Fruit fly (Drosophila melanogaster): ENCODE results near the gene CG13738.
A peak's percentile ranks its signal among the peaks of the same experiment; 100 is the strongest.

Gene CG13738

dm6 chr3L:14003297-14004040 is 30.2 kb upstream of the CG13738 start (continued):
- TF ChIP-seq Met (GFP tag; optimal IDR thresholded peaks at IDR 0.05): no peak
- no peak for TF ChIP-seq CG11294 (GFP tag; IDR thresholded peaks at IDR 0.05)
- TF ChIP-seq CG31627 (GFP tag; optimal IDR thresholded peaks at IDR 0.05): no peak
- TF ChIP-seq CG3919 (GFP tag; optimal IDR thresholded peaks at IDR 0.05): no peak
- TF ChIP-seq Sox102F (GFP tag; optimal IDR thresholded peaks at IDR 0.05): no peak
- TF ChIP-seq Ets96B (tag; optimal IDR thresholded peaks at IDR 0.05): peak; percentile 31
- no peak for TF ChIP-seq CG6854 (GFP tag; optimal IDR thresholded peaks at IDR 0.05)
- no peak for TF ChIP-seq Eip93F (GFP tag; optimal IDR thresholded peaks at IDR 0.05)
- no peak for TF ChIP-seq Hr38 (GFP tag; optimal IDR thresholded peaks at IDR 0.05)
- peak; percentile 41 for TF ChIP-seq Eip75B (GFP tag; optimal IDR thresholded peaks at IDR 0.05)
- no peak for TF ChIP-seq CG6792 (GFP tag; optimal IDR thresholded peaks at IDR 0.05)
- TF ChIP-seq CG6276 (GFP tag; optimal IDR thresholded peaks at IDR 0.05): no peak
- no peak for TF ChIP-seq CG8119 (GFP tag; IDR thresholded peaks at IDR 0.05)
- no peak for TF ChIP-seq Hr4 (GFP tag; optimal IDR thresholded peaks at IDR 0.05)
- peak; percentile 63; the same call in 2 of the 3 replicates for TF ChIP-seq eg (GFP tag; IDR thresholded peaks at IDR 0.05)
- peak; percentile 22 for TF ChIP-seq CG3032 (tag; optimal IDR thresholded peaks at IDR 0.05)
- peak; percentile 36 for TF ChIP-seq CG6808 (GFP tag; optimal IDR thresholded peaks at IDR 0.05)
- TF ChIP-seq CG15336 (GFP tag; IDR thresholded peaks at IDR 0.05): no peak; the same call in 1 of the 2 replicates
- peak in 1 of 2 experiments; percentile 55 for TF ChIP-seq ss (GFP tag; optimal IDR thresholded peaks at IDR 0.05)
- TF ChIP-seq achi (GFP tag; optimal IDR thresholded peaks at IDR 0.05): no peak

dm6 chr3L:14002524-14003135 is 29.4 kb upstream of the CG13738 start:
- no peak for TF ChIP-seq CG16779 (tag; optimal IDR thresholded peaks at IDR 0.05)
- TF ChIP-seq fd59A (GFP tag; optimal IDR thresholded peaks at IDR 0.05): no peak
- no peak for TF ChIP-seq CG8632 (GFP tag; optimal IDR thresholded peaks at IDR 0.05)
- TF ChIP-seq lz (GFP tag; optimal IDR thresholded peaks at IDR 0.05): no peak
- TF ChIP-seq vri (GFP tag; optimal IDR thresholded peaks at IDR 0.05): peak; percentile 41
- TF ChIP-seq Ets96B (tag; optimal IDR thresholded peaks at IDR 0.05): no peak
- no peak for TF ChIP-seq CG32006 (GFP tag; optimal IDR thresholded peaks at IDR 0.05)
- TF ChIP-seq CG3919 (GFP tag; optimal IDR thresholded peaks at IDR 0.05): peak; percentile 5
- TF ChIP-seq CG8119 (GFP tag; IDR thresholded peaks at IDR 0.05): no peak
- no peak for TF ChIP-seq CG4318 (GFP tag; optimal IDR thresholded peaks at IDR 0.05)
- TF ChIP-seq CG10631 (GFP tag; optimal IDR thresholded peaks at IDR 0.05): no peak
- TF ChIP-seq CG6163 (GFP tag; IDR thresholded peaks at IDR 0.05): peak; percentile 98
- TF ChIP-seq spab (GFP tag; optimal IDR thresholded peaks at IDR 0.05): no peak
- TF ChIP-seq Hr38 (GFP tag; optimal IDR thresholded peaks at IDR 0.05): no peak
- no peak for TF ChIP-seq fd85E (GFP tag; optimal IDR thresholded peaks at IDR 0.05)
- TF ChIP-seq Eip75B (GFP tag; optimal IDR thresholded peaks at IDR 0.05): no peak
- no peak for TF ChIP-seq OdsH (GFP tag; optimal IDR thresholded peaks at IDR 0.05)
- no peak for TF ChIP-seq Blimp-1 (GFP tag; optimal IDR thresholded peaks at IDR 0.05)
- no peak for TF ChIP-seq pdm3 (GFP tag; optimal IDR thresholded peaks at IDR 0.05)
- no peak for TF ChIP-seq CG6854 (GFP tag; optimal IDR thresholded peaks at IDR 0.05)
- no peak for TF ChIP-seq esn (GFP tag; optimal IDR thresholded peaks at IDR 0.05)
- no peak for TF ChIP-seq CG34406 (GFP tag; optimal IDR thresholded peaks at IDR 0.05)
- no peak for TF ChIP-seq CG8319 (GFP tag; optimal IDR thresholded peaks at IDR 0.05)
- TF ChIP-seq CG6792 (GFP tag; optimal IDR thresholded peaks at IDR 0.05): no peak
- no peak for TF ChIP-seq CG3032 (tag; optimal IDR thresholded peaks at IDR 0.05)
- TF ChIP-seq CG6808 (GFP tag; optimal IDR thresholded peaks at IDR 0.05): no peak
- TF ChIP-seq Eip78C (GFP tag): peak; percentile 26
- peak; percentile 28 for TF ChIP-seq Sox14 (GFP tag; optimal IDR thresholded peaks at IDR 0.05)
- no peak for TF ChIP-seq Hr39 (GFP tag; optimal IDR thresholded peaks at IDR 0.05)
- peak; percentile 4 to 22 for TF ChIP-seq ss (GFP tag; optimal IDR thresholded peaks at IDR 0.05)
- no peak for TF ChIP-seq CG7368 (GFP tag; optimal IDR thresholded peaks at IDR 0.05)
- TF ChIP-seq CG11294 (GFP tag; IDR thresholded peaks at IDR 0.05): no peak
- no peak for TF ChIP-seq Met (GFP tag; optimal IDR thresholded peaks at IDR 0.05)
- no peak for TF ChIP-seq Sox15 (GFP tag; optimal IDR thresholded peaks at IDR 0.05)
- TF ChIP-seq CG9139 (GFP tag; optimal IDR thresholded peaks at IDR 0.05): no peak
- TF ChIP-seq Eip93F (GFP tag; optimal IDR thresholded peaks at IDR 0.05): no peak
- no peak for TF ChIP-seq topi (GFP tag; optimal IDR thresholded peaks at IDR 0.05)
- no peak for TF ChIP-seq Hr4 (GFP tag; optimal IDR thresholded peaks at IDR 0.05)
- no peak for TF ChIP-seq eg (GFP tag; IDR thresholded peaks at IDR 0.05)
- no peak for TF ChIP-seq fkh (GFP tag; optimal IDR thresholded peaks at IDR 0.05)
- TF ChIP-seq svp (GFP tag): no peak

Data from whole organism, prepupa.